Worm (Caenorhabditis elegans) whole organism, early embryonic: ENCODE results near the gene fbxc-47.

Source experiments
- B0310.2 ChIP-seq: sonication (generic microtip); optimal IDR thresholded peaks from 2 replicates; lab custom pipeline; 2016; ENCODE audit warnings: mild to moderate bottlenecking, missing genetic modification characterization, missing compliant biosample characterization
- aly-1 ChIP-seq: sonication (generic microtip); optimal IDR thresholded peaks from 2 replicates; lab custom pipeline; 2016; ENCODE audit warnings: missing genetic modification characterization, missing compliant biosample characterization
- ama-1 ChIP-seq: fragments of 150-350 bp; optimal IDR thresholded peaks from 2 replicates; lab custom pipeline; 2014
- ceh-36 ChIP-seq: sonication (generic microtip); optimal IDR thresholded peaks from 2 replicates; lab custom pipeline; 2016; ENCODE audit warnings: missing genetic modification characterization, inconsistent platforms, missing compliant biosample characterization
- flt-1 ChIP-seq: fragments of 200-800 bp; sonication (Bioruptor generic); IDR thresholded peaks from 2 replicates; pipeline ENCODE4 v1.3.6; 2022; ENCODE audit warnings: missing genetic modification characterization, missing compliant biosample characterization
- hnd-1 ChIP-seq: sonication (generic microtip); optimal IDR thresholded peaks from 2 replicates; lab custom pipeline; 2016; ENCODE audit warnings: missing genetic modification characterization, missing compliant biosample characterization
- tbx-11 ChIP-seq: fragments of 200-800 bp; sonication (Bioruptor generic); IDR thresholded peaks from 2 replicates; pipeline ENCODE4 v1.3.6; 2022; ENCODE audit warnings: missing genetic modification characterization, missing compliant biosample characterization
- tbx-37 ChIP-seq: fragments of 200-800 bp; sonication (Bioruptor generic); conservative IDR thresholded peaks from 2 replicates; pipeline ENCODE4 v1.3.6; 2022; ENCODE audit warnings: missing genetic modification reagents, missing genetic modification characterization, missing compliant biosample characterization
- tra-4 ChIP-seq: sonication (generic microtip); optimal IDR thresholded peaks from 2 replicates; lab custom pipeline; 2017; ENCODE audit warnings: missing genetic modification characterization, missing compliant biosample characterization

ce11 chrIV:3805219-3805618 is at the start of gene fbxc-47:
- TF ChIP-seq ama-1 (lab: Kevin White, UChicago) (no peak), tra-4 (no peak), B0310.2 (tag; lab: Kevin White, UChicago) (no peak), ceh-36 (tag; lab: Kevin White, UChicago) (no peak), tbx-11 (GFP tag; lab: Robert Waterston, UW) (no peak), tbx-37 (GFP tag; lab: Robert Waterston, UW) (no peak), flt-1 (no peak), aly-1 (tag; lab: Kevin White, UChicago) (no peak), hnd-1 (tag; lab: Kevin White, UChicago) (no peak)
